Fruit fly (Drosophila melanogaster): ENCODE measurements around the gene Fum2.

Gene Fum2

DNA sequence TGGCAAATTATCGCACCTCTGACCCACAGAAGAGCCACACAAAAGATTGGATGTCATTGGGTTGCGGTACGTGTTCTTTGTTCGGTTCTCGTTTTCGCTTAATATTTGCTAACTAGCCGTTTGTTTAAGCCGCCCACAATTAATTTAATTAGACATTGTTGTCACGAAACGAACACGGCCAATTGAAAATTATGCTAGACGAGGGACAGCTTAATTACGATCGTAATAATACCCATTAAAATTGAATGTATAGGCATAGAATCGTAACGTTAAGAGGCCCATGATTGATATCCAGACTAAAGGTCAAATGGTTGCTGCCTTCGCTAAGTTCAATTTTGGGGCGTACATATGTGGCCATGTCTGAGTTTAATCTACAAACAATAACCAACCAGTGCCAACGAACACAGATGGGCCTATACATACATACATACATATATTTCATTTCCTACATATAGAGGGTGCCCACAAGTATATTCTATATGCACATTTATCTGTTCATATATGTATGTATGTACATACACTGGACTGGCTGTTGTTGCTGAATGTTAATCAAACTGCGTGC, 47.1 kb downstream of the Fum2 start (continued):
- TF ChIP-seq pita (GFP tag; optimal IDR thresholded peaks at IDR 0.05) (peak; percentile 19), abd-A (tag; optimal IDR thresholded peaks at IDR 0.05) (no peak), E2f2 (GFP tag; IDR thresholded peaks at IDR 0.05) (no peak), Neu2 (GFP tag; optimal IDR thresholded peaks at IDR 0.05; ENCODE audit: borderline replicate concordance) (no peak), CG8290 (GFP tag; optimal IDR thresholded peaks at IDR 0.05) (peak; percentile 100), CG8290 (tag; optimal IDR thresholded peaks at IDR 0.05) (no peak), lmd (GFP tag; IDR thresholded peaks at IDR 0.05) (no peak), CG10366 (GFP tag; IDR thresholded peaks at IDR 0.05) (no peak), Meics (GFP tag; optimal IDR thresholded peaks at IDR 0.05) (no peak), onecut (GFP tag; IDR thresholded peaks at IDR 0.05) (no peak), Hr78 (GFP tag; optimal IDR thresholded peaks at IDR 0.05) (peak in 1 of 2 experiments; percentile 100), CG11504 (tag; optimal IDR thresholded peaks at IDR 0.05) (no peak), CG18599 (GFP tag; optimal IDR thresholded peaks at IDR 0.05) (no peak), Ets65A (GFP tag) (peak; percentile 67)

dm6 chrX:6730600-6731259, 49.2 kb downstream of the Fum2 start:
- TF ChIP-seq CG15479 (GFP tag; optimal IDR thresholded peaks at IDR 0.05) (peak; percentile 30), Med (GFP tag) (no peak), Drgx (GFP tag; IDR thresholded peaks at IDR 0.05) (peak; percentile 82), bsh (GFP tag; optimal IDR thresholded peaks at IDR 0.05) (peak in 1 of 2 experiments; percentile 74), nom (GFP tag; optimal IDR thresholded peaks at IDR 0.05) (peak; percentile 75), Scr (GFP tag; IDR thresholded peaks at IDR 0.05; ENCODE audit: partially characterized antibody) (no peak), D19A (tag; optimal IDR thresholded peaks at IDR 0.05) (no peak), CG16813 (GFP tag; IDR thresholded peaks at IDR 0.05; ENCODE audit: partially characterized antibody) (no peak), Trl (optimal IDR thresholded peaks at IDR 0.05) (peak in 1 of 2 experiments; percentile 12), Trl (GFP tag; optimal IDR thresholded peaks at IDR 0.05) (no peak), Deaf1 (tag; optimal IDR thresholded peaks at IDR 0.05) (peak; percentile 55), CG17612 (GFP tag; IDR thresholded peaks at IDR 0.05) (no peak), CG34376 (GFP tag; optimal IDR thresholded peaks at IDR 0.05) (peak; percentile 15), CG10543 (GFP tag; optimal IDR thresholded peaks at IDR 0.05) (peak; percentile 23), CG6175 (GFP tag; IDR thresholded peaks at IDR 0.05) (peak; percentile 72; the same call in 2 of the 3 replicates), CG15601 (tag; optimal IDR thresholded peaks at IDR 0.05) (no peak)

DNA sequence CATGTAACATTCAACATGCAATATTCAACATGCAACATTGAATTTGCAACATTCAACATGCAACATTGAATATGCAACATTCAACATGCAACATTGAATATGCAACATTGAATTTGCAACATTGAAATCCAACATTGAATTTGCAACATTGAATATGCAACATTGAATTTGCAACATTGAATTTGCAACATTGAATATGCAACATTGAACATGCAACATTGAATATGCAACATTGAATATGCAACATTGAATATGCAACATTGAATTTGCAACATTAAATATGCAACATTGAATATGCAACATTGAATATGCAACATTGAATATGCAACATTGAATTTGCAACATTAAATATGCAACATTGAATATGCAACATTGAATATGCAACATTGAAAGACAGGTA, 50.5 kb downstream of the Fum2 start:
- TF ChIP-seq CG3838 (GFP tag; optimal IDR thresholded peaks at IDR 0.05) (peak; percentile 94), CG11504 (tag; optimal IDR thresholded peaks at IDR 0.05) (peak; percentile 53)
